Fruit fly (Drosophila melanogaster) whole organism, prepupa: Measurements from ENCODE around the gene ppk17.

ENCODE experiments used
- Blimp-1 ChIP-seq: fragments of 200-800 bp; sonication (Bioruptor generic); optimal IDR thresholded peaks from 3 replicates; lab custom pipeline; 2017; ENCODE audit warnings: missing biosample characterization, missing genetic modification characterization, mild to moderate bottlenecking, moderate library complexity, missing genetic modification reagents
- CG6163 ChIP-seq: fragments of 200-800 bp; sonication (Bioruptor generic); IDR thresholded peaks from 3 replicates; pipeline ENCODE4 v1.3.6; 2022; ENCODE audit warnings: missing biosample characterization, missing genetic modification characterization
- CG6276 ChIP-seq: fragments of 200-800 bp; sonication (Bioruptor generic); optimal IDR thresholded peaks from 2 replicates; lab custom pipeline; 2017; ENCODE audit warnings: missing biosample characterization, mild to moderate bottlenecking, missing genetic modification characterization
- CG6808 ChIP-seq: fragments of 200-800 bp; sonication (Bioruptor generic); optimal IDR thresholded peaks from 3 replicates; lab custom pipeline; 2017; ENCODE audit warnings: missing biosample characterization, missing genetic modification characterization, mild to moderate bottlenecking, moderate library complexity, missing genetic modification reagents
- CG6854 ChIP-seq: fragments of 200-800 bp; sonication (Bioruptor generic); optimal IDR thresholded peaks from 2 replicates; lab custom pipeline; 2017; ENCODE audit warnings: missing biosample characterization, mild to moderate bottlenecking, missing genetic modification characterization
- Eip93F ChIP-seq: fragments of 200-800 bp; sonication (Bioruptor generic); optimal IDR thresholded peaks from 2 replicates; lab custom pipeline; 2016; ENCODE audit warnings: missing biosample characterization, mild to moderate bottlenecking, missing genetic modification characterization
- Hr39 ChIP-seq: fragments of 200-800 bp; sonication (Bioruptor generic); optimal IDR thresholded peaks from 2 replicates; lab custom pipeline; 2016; ENCODE audit warnings: missing biosample characterization, missing genetic modification characterization
- Lpt ChIP-seq: fragments of 200-800 bp; sonication (Bioruptor generic); optimal IDR thresholded peaks from 3 replicates; lab custom pipeline; 2016; ENCODE audit warnings: missing biosample characterization, missing genetic modification characterization
- OdsH ChIP-seq: fragments of 200-800 bp; sonication (Bioruptor generic); optimal IDR thresholded peaks from 3 replicates; lab custom pipeline; 2016; ENCODE audit warnings: missing biosample characterization, missing genetic modification characterization
- Sox14 ChIP-seq: fragments of 200-800 bp; sonication (Bioruptor generic); optimal IDR thresholded peaks from 3 replicates; lab custom pipeline; 2016; ENCODE audit warnings: missing biosample characterization, missing genetic modification characterization
- dac ChIP-seq: fragments of 200-800 bp; sonication (Bioruptor generic); optimal IDR thresholded peaks from 2 replicates; lab custom pipeline; 2017; ENCODE audit warnings: missing biosample characterization, mild to moderate bottlenecking, missing genetic modification characterization
- eg ChIP-seq: fragments of 200-800 bp; sonication (Bioruptor generic); IDR thresholded peaks from 3 replicates; pipeline ENCODE4 v1.3.6; 2022; ENCODE audit warnings: missing biosample characterization, missing genetic modification characterization
- fd85E ChIP-seq: fragments of 200-800 bp; sonication (Bioruptor generic); optimal IDR thresholded peaks from 3 replicates; lab custom pipeline; 2016; ENCODE audit warnings: missing biosample characterization, missing genetic modification characterization
- svp ChIP-seq: fragments of 200-800 bp; sonication (Bioruptor generic); peaks from one replicate; lab custom pipeline; 2016; ENCODE audit warnings: missing biosample characterization, missing genetic modification characterization

dm6 chr2L:16788885-16789284 lies 28.5 kb upstream of the ppk17 start:
- no peak for TF ChIP-seq Hr39 (GFP tag; lab: Kevin White, UChicago)
- no peak for TF ChIP-seq CG6276 (GFP tag; lab: Kevin White, UChicago)
- no peak for TF ChIP-seq Eip93F
- TF ChIP-seq svp (GFP tag; lab: Kevin White, UChicago), result peak; percentile 53
- TF ChIP-seq fd85E (GFP tag; lab: Kevin White, UChicago), result no peak
- TF ChIP-seq Lpt (GFP tag; lab: Kevin White, UChicago), result no peak
- TF ChIP-seq eg (GFP tag; lab: Robert Waterston, UW), result no peak
- TF ChIP-seq Blimp-1, result no peak
- TF ChIP-seq Sox14 (GFP tag; lab: Kevin White, UChicago), result no peak
- TF ChIP-seq CG6854 (GFP tag; lab: Kevin White, UChicago), result no peak
- TF ChIP-seq CG6808 (GFP tag; lab: Kevin White, UChicago), result no peak
- TF ChIP-seq CG6163 (GFP tag; lab: Robert Waterston, UW), result no peak
- TF ChIP-seq OdsH (GFP tag; lab: Kevin White, UChicago), result no peak
- no peak for TF ChIP-seq dac (GFP tag; lab: Kevin White, UChicago)
